Fruit fly (Drosophila melanogaster): ENCODE results near the gene nero.

The nero gene

DNA sequence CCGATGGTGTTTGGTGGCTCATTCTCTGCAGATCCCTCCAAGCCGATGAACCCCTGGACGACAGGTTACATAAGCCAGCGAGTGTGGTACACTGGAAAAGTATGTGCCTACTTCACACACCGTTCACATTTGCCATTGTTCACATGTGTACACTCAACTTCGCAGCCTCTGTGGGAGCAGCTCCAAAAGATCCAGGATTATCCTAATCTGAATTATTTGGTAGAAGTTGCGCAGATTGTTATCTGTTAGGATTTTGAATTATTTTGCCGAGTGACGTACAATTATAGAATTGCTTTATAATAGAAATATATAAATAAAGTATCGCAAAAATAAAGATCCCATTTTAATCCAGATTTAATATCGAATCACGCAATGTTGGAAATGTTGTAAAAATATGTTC, 20.2 kb upstream of the nero start (continued):
- peak; percentile 33 for TF ChIP-seq CG3032 (tag; optimal IDR thresholded peaks at IDR 0.05)
- TF ChIP-seq Blimp-1 (GFP tag; optimal IDR thresholded peaks at IDR 0.05): peak; percentile 5
- no peak for TF ChIP-seq ss (GFP tag; optimal IDR thresholded peaks at IDR 0.05)
- TF ChIP-seq acj6 (GFP tag; optimal IDR thresholded peaks at IDR 0.05): peak; percentile 59

DNA sequence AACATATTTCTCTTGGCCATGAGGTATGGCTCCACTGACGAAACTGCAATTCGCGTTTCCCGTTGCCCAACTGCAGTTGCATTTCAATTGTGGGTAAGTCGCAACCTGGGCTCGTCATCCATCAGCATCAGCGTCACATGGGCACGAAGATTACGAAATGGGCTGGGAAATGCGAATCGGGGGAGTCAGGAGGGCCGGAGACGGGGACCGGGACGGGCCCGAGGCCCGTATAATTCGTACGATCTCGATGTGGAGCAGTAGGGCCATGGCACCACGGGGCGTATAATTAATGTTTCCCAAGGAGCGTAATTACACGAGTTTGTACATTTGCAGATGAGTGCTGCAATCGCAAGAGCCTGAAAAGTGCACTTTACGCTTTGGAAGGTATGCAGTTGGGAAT, 17.8 kb upstream of the nero start:
- TF ChIP-seq Ets21C (GFP tag; optimal IDR thresholded peaks at IDR 0.05) (no peak), CG8319 (GFP tag; optimal IDR thresholded peaks at IDR 0.05) (no peak), cyc (GFP tag; optimal IDR thresholded peaks at IDR 0.05) (no peak), Hr39 (GFP tag; optimal IDR thresholded peaks at IDR 0.05) (no peak), Hr38 (GFP tag; optimal IDR thresholded peaks at IDR 0.05) (no peak), CG6163 (GFP tag; IDR thresholded peaks at IDR 0.05) (no peak), CG3032 (tag; optimal IDR thresholded peaks at IDR 0.05) (no peak), CG7368 (GFP tag; optimal IDR thresholded peaks at IDR 0.05) (no peak), vri (GFP tag; optimal IDR thresholded peaks at IDR 0.05) (no peak), lz (GFP tag; optimal IDR thresholded peaks at IDR 0.05) (no peak), fd85E (GFP tag; optimal IDR thresholded peaks at IDR 0.05) (no peak), Sox102F (GFP tag; optimal IDR thresholded peaks at IDR 0.05) (no peak), OdsH (GFP tag; optimal IDR thresholded peaks at IDR 0.05) (no peak), CG6276 (GFP tag; optimal IDR thresholded peaks at IDR 0.05) (no peak)

DNA sequence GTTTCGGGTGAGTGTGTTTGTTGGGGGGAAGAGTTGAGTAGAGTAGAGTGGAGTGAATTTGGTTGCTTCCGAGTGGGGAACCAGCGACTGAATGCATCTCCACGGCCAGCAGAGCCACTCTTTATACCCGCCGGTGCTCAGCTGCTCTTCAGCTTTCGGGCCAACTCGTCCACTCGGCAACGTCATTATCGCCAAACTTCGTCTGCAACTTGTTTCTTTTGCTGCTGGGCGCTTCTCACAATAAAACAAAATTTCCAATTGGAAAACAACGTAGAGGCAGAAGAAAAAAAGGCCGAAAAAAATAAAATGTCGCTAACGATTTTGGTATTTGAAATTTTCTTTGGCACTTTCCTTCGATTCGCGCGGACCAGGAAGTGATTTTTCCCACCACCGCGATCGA, 17.3 kb upstream of the nero start, which contains the start of gene CG2150:
TSS of gene CG2150 (minus strand) at position 101 of the 400 bp plus-strand sequence.
- no peak for TF ChIP-seq spab (GFP tag; optimal IDR thresholded peaks at IDR 0.05)
- TF ChIP-seq eg (GFP tag; IDR thresholded peaks at IDR 0.05): peak; percentile 36; the same call in 1 of the 3 replicates
- no peak for TF ChIP-seq CG3919 (GFP tag; optimal IDR thresholded peaks at IDR 0.05)
- TF ChIP-seq Sox15 (GFP tag; optimal IDR thresholded peaks at IDR 0.05): no peak
- no peak for TF ChIP-seq topi (GFP tag; optimal IDR thresholded peaks at IDR 0.05)
- TF ChIP-seq CG11294 (GFP tag; IDR thresholded peaks at IDR 0.05): no peak
- no peak for TF ChIP-seq Met (GFP tag; optimal IDR thresholded peaks at IDR 0.05)
- no peak for TF ChIP-seq CG6163 (GFP tag; IDR thresholded peaks at IDR 0.05)
- TF ChIP-seq CG6276 (GFP tag; optimal IDR thresholded peaks at IDR 0.05): peak; percentile 48
- no peak for TF ChIP-seq Ets96B (tag; optimal IDR thresholded peaks at IDR 0.05)
- no peak for TF ChIP-seq CG32006 (GFP tag; optimal IDR thresholded peaks at IDR 0.05)
- no peak for TF ChIP-seq CG34406 (GFP tag; optimal IDR thresholded peaks at IDR 0.05)
- no peak for TF ChIP-seq cyc (GFP tag; optimal IDR thresholded peaks at IDR 0.05)
- TF ChIP-seq CG15336 (GFP tag; IDR thresholded peaks at IDR 0.05): 0 out of 2 replicates have a peak, but pooled peaks have one; percentile 19
- no peak for TF ChIP-seq Lpt (GFP tag; optimal IDR thresholded peaks at IDR 0.05)
- TF ChIP-seq Smox (GFP tag; optimal IDR thresholded peaks at IDR 0.05): no peak

DNA sequence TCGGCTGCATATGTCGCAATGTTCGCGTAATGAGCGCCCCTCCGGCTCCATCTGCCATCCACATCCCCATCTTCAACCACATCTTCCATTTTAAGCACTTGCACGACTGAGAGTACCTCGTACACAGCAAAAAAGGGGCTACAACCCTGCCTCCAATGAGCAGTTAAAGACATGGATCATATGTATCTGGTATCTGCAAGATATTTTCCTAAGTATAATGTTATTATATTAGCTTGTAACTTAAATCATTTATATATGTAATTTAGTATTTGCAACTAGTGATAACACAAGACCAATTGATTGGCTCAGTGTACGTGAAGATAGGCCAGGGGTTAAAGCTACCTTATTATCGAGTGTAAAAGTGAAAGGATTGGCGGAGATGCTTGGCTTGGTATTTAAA, 15.3 kb upstream of the nero start:
- peak; percentile 68 for TF ChIP-seq acj6 (GFP tag; optimal IDR thresholded peaks at IDR 0.05)
- peak; percentile 59 for TF ChIP-seq Eip75B (GFP tag; optimal IDR thresholded peaks at IDR 0.05)
- no peak for TF ChIP-seq Ets21C (GFP tag; optimal IDR thresholded peaks at IDR 0.05)
- no peak for TF ChIP-seq lz (GFP tag; optimal IDR thresholded peaks at IDR 0.05)
- TF ChIP-seq Eip78C (GFP tag): peak; percentile 95
- TF ChIP-seq CG6792 (GFP tag; optimal IDR thresholded peaks at IDR 0.05): peak; percentile 72
- TF ChIP-seq CG31627 (GFP tag; optimal IDR thresholded peaks at IDR 0.05): no peak
- TF ChIP-seq Sox102F (GFP tag; optimal IDR thresholded peaks at IDR 0.05): peak; percentile 24
- peak; percentile 74 for TF ChIP-seq eg (GFP tag; IDR thresholded peaks at IDR 0.05)
- TF ChIP-seq Hr4 (GFP tag; optimal IDR thresholded peaks at IDR 0.05): peak; percentile 84
- peak; percentile 75 for TF ChIP-seq OdsH (GFP tag; optimal IDR thresholded peaks at IDR 0.05)
- TF ChIP-seq CG8319 (GFP tag; optimal IDR thresholded peaks at IDR 0.05): peak; percentile 31
- TF ChIP-seq fd85E (GFP tag; optimal IDR thresholded peaks at IDR 0.05): no peak
- peak; percentile 78 for TF ChIP-seq achi (GFP tag; optimal IDR thresholded peaks at IDR 0.05)
- peak; percentile 28 for TF ChIP-seq topi (GFP tag; optimal IDR thresholded peaks at IDR 0.05)
- peak; percentile 68 for TF ChIP-seq CG11762 (GFP tag; optimal IDR thresholded peaks at IDR 0.05; ENCODE audit: insufficient read depth)
- TF ChIP-seq CG32006 (GFP tag; optimal IDR thresholded peaks at IDR 0.05): peak; percentile 81
- TF ChIP-seq svp (GFP tag): peak; percentile 69
- TF ChIP-seq fkh (GFP tag; optimal IDR thresholded peaks at IDR 0.05): no peak
- peak; percentile 62 for TF ChIP-seq Gug (GFP tag; IDR thresholded peaks at IDR 0.05)
- TF ChIP-seq Eip93F (GFP tag; optimal IDR thresholded peaks at IDR 0.05): no peak
- no peak for TF ChIP-seq Hr38 (GFP tag; optimal IDR thresholded peaks at IDR 0.05)
- peak; percentile 67; the same call in 2 of the 3 replicates for TF ChIP-seq CG8119 (GFP tag; IDR thresholded peaks at IDR 0.05)
- TF ChIP-seq CG9139 (GFP tag; optimal IDR thresholded peaks at IDR 0.05): peak; percentile 27
- TF ChIP-seq CG6854 (GFP tag; optimal IDR thresholded peaks at IDR 0.05): no peak
- no peak for TF ChIP-seq Met (GFP tag; optimal IDR thresholded peaks at IDR 0.05)
- TF ChIP-seq dsx (GFP tag; optimal IDR thresholded peaks at IDR 0.05; ENCODE audit: poor library complexity, severe bottlenecking): no peak
- peak; percentile 35 for TF ChIP-seq dac (GFP tag; optimal IDR thresholded peaks at IDR 0.05)
- TF ChIP-seq Hr39 (GFP tag; optimal IDR thresholded peaks at IDR 0.05): no peak

All from whole organism, prepupa.